Worm (Caenorhabditis elegans): ENCODE data around the gene col-106.

col-106 gene

DNA sequence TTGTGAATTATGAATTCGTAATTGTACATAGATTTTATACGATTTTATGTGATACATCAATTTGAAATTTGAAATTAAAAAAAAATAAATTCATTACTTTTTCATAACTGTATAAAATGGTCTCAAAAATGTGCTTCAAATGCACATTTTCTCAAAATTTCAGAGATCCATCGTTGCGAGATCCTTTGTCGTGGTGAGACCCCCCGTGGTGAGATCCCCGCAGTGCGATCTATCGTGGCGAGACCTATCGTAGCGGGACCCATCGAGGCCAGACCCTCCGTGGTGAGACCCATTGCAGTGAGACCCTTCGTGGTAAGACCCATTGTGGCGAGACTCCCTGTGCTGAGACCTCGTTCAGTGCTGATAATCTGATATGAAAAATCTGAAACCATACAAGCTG, 1.2 kb downstream of the col-106 start:
- TF ChIP-seq hlh-30 (tag; optimal IDR thresholded peaks at IDR 0.05; ENCODE audit: insufficient read depth) = no peak
- no peak for TF ChIP-seq fos-1 (tag; optimal IDR thresholded peaks at IDR 0.05)
- no peak for TF ChIP-seq ztf-7 (tag; optimal IDR thresholded peaks at IDR 0.05)
- TF ChIP-seq zip-11 (GFP tag; IDR thresholded peaks at IDR 0.05) = no peak
- TF ChIP-seq ZK337.2 (GFP tag; IDR thresholded peaks at IDR 0.05) = no peak
- TF ChIP-seq unc-62 (GFP tag; optimal IDR thresholded peaks at IDR 0.05 in 1 of 2) = no peak
- no peak for TF ChIP-seq unc-62 (tag; optimal IDR thresholded peaks at IDR 0.05)
- TF ChIP-seq cey-2 (tag; optimal IDR thresholded peaks at IDR 0.05; ENCODE audit: borderline replicate concordance, insufficient read depth) = no peak
- TF ChIP-seq ces-1 (GFP tag; optimal IDR thresholded peaks at IDR 0.05) = no peak
- no peak for TF ChIP-seq ceh-62 (tag; optimal IDR thresholded peaks at IDR 0.05)
- no peak for TF ChIP-seq tra-1 (GFP tag; IDR thresholded peaks at IDR 0.05)
- TF ChIP-seq nhr-111 (GFP tag; optimal IDR thresholded peaks at IDR 0.05) = no peak
- TF ChIP-seq mes-2 (tag; optimal IDR thresholded peaks at IDR 0.05; ENCODE audit: poor library complexity, severe bottlenecking) = no peak
- no peak for TF ChIP-seq ctbp-1 (GFP tag; IDR thresholded peaks at IDR 0.05)
- TF ChIP-seq madf-5 (GFP tag; IDR thresholded peaks at IDR 0.05) = no peak
- TF ChIP-seq ztf-11 (tag; optimal IDR thresholded peaks at IDR 0.05) = no peak
- no peak for TF ChIP-seq zfp-2 (tag; optimal IDR thresholded peaks at IDR 0.05)
- no peak for TF ChIP-seq egl-43 (GFP tag; IDR thresholded peaks at IDR 0.05)
- no peak for TF ChIP-seq vab-7 (GFP tag; IDR thresholded peaks at IDR 0.05)
- TF ChIP-seq madf-9 (GFP tag; conservative IDR thresholded peaks at IDR 0.05) = no peak
- no peak for TF ChIP-seq daf-19 (GFP tag; conservative IDR thresholded peaks at IDR 0.05)
- TF ChIP-seq daf-8 (GFP tag; IDR thresholded peaks at IDR 0.05) = no peak
- no peak for TF ChIP-seq aly-2 (tag; optimal IDR thresholded peaks at IDR 0.05)
- 0 out of 2 replicates have a peak, but pooled peaks have one; percentile 35 for TF ChIP-seq Y105C5A.15 (GFP tag; IDR thresholded peaks at IDR 0.05)
- peak; percentile 75 for TF ChIP-seq zfp-3 (GFP tag; conservative IDR thresholded peaks at IDR 0.05)
- TF ChIP-seq ZK546.5 (tag; optimal IDR thresholded peaks at IDR 0.05) = no peak
- TF ChIP-seq nhr-77 (tag; optimal IDR thresholded peaks at IDR 0.05) = no peak
- TF ChIP-seq unc-130 (GFP tag; optimal IDR thresholded peaks at IDR 0.05) = no peak
- no peak for TF ChIP-seq ceh-28 (tag; optimal IDR thresholded peaks at IDR 0.05)
- TF ChIP-seq mxl-2 (GFP tag; conservative IDR thresholded peaks at IDR 0.05) = 0 out of 2 replicates have a peak, but pooled peaks have one; percentile 8
- no peak for TF ChIP-seq nhr-11 (tag; optimal IDR thresholded peaks at IDR 0.05)
- peak; percentile 16 for TF ChIP-seq dve-1 (tag; optimal IDR thresholded peaks at IDR 0.05; ENCODE audit: insufficient read depth)
- no peak for TF ChIP-seq skn-1 (tag; optimal IDR thresholded peaks at IDR 0.05)
- TF ChIP-seq mdt-29 (GFP tag; IDR thresholded peaks at IDR 0.05) = 0 out of 2 replicates have a peak, but pooled peaks have one; percentile 36
- no peak for TF ChIP-seq Y48G9A.11 (GFP tag; IDR thresholded peaks at IDR 0.05)
- TF ChIP-seq duxl-1 (tag; optimal IDR thresholded peaks at IDR 0.05; ENCODE audit: poor library complexity) = no peak
- TF ChIP-seq mdl-1 (tag; optimal IDR thresholded peaks at IDR 0.05) = no peak
- TF ChIP-seq ama-1 (optimal IDR thresholded peaks at IDR 0.05) = peak; percentile 10
- no peak for TF ChIP-seq zip-2 (tag; optimal IDR thresholded peaks at IDR 0.05)
- no peak for TF ChIP-seq F37D6.2 (tag; optimal IDR thresholded peaks at IDR 0.05)
- no peak for TF ChIP-seq hlh-11 (tag; optimal IDR thresholded peaks at IDR 0.05)
- no peak for TF ChIP-seq lir-3 (tag; optimal IDR thresholded peaks at IDR 0.05)
- peak; percentile 18 for TF ChIP-seq mep-1 (tag; optimal IDR thresholded peaks at IDR 0.05)
- no peak for TF ChIP-seq lin-39 (tag; optimal IDR thresholded peaks at IDR 0.05)
- no peak for TF ChIP-seq daf-16 (GFP tag; optimal IDR thresholded peaks at IDR 0.05)
- TF ChIP-seq daf-16 (tag; optimal IDR thresholded peaks at IDR 0.05) = no peak
- TF ChIP-seq lin-1 (GFP tag; IDR thresholded peaks at IDR 0.05) = no peak; the same call in 1 of the 2 replicates
- TF ChIP-seq snpc-4 (tag; optimal IDR thresholded peaks at IDR 0.05) = no peak
- no peak for TF ChIP-seq saeg-2 (GFP tag; IDR thresholded peaks at IDR 0.05)
- TF ChIP-seq nhr-48 (tag; optimal IDR thresholded peaks at IDR 0.05) = no peak
- no peak for TF ChIP-seq unc-39 (tag; optimal IDR thresholded peaks at IDR 0.05)
- 0 out of 2 replicates have a peak, but pooled peaks have one; percentile 14 for TF ChIP-seq dmd-6 (GFP tag; IDR thresholded peaks at IDR 0.05)

Measured in whole organism, L4 larva.